Worm (Caenorhabditis elegans) whole organism, L4/young adult: ENCODE data around the gene F58G1.7.

Experiments
- dao-5 ChIP-seq: sonication (generic microtip); optimal IDR thresholded peaks from 2 replicates; lab custom pipeline; 2016; ENCODE audit warnings: missing genotype, missing genetic modification characterization, moderate library complexity, missing compliant biosample characterization
- him-1 ChIP-seq: sonication (generic microtip); optimal IDR thresholded peaks from 2 replicates; lab custom pipeline; 2016; ENCODE audit warnings: missing genotype, missing genetic modification reagents, missing genetic modification characterization, missing compliant biosample characterization

DNA sequence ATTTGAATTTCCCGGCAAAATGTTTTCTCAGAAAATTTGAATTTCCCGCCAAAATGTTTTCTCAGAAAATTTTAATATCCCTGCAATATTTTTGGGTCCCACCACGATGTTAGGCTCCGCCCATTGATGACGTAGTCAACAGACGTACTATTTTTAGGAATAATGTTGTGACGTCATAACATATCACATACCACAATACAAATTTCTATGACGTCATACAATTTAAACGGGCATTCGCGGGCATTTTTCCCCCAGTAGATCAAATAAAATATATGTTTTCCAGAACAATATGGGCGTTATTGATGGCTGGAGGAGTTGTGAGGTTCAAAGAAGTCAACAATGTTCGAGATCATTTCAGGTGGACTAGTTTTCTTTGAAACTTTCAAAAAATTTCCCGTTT, 18.2 kb upstream of the F58G1.7 start:
- TF ChIP-seq him-1 (tag; lab: Kevin White, UChicago) (no peak), dao-5 (tag; lab: Kevin White, UChicago) (no peak)
